Worm (Caenorhabditis elegans) whole organism, L2 larva: ENCODE results near the gene ifas-3.

Experiments used
- dmd-4 ChIP-seq: sonication (generic microtip); optimal IDR thresholded peaks from 2 replicates; lab custom pipeline; 2017; ENCODE audit warnings: missing biosample characterization, missing genetic modification characterization
- egl-27 ChIP-seq: sonication (generic microtip); optimal IDR thresholded peaks from 3 replicates; lab custom pipeline; 2017; ENCODE audit warnings: missing biosample characterization, missing genetic modification reagents, missing genetic modification characterization
- elt-3 ChIP-seq: sonication (generic microtip); optimal IDR thresholded peaks from 2 replicates; lab custom pipeline; 2017; ENCODE audit warnings: missing biosample characterization, missing genetic modification characterization
- fos-1 ChIP-seq: fragments of 150-350 bp; optimal IDR thresholded peaks from 2 replicates; lab custom pipeline; 2014; ENCODE audit warnings: missing biosample characterization, missing genetic modification characterization
- gmeb-1 ChIP-seq: fragments of 150-350 bp; optimal IDR thresholded peaks from 2 replicates; lab custom pipeline; 2014; ENCODE audit warnings: missing biosample characterization, missing genetic modification characterization
- lin-39 ChIP-seq: fragments of 150-350 bp; optimal IDR thresholded peaks from 2 replicates; lab custom pipeline; 2014; ENCODE audit warnings: missing biosample characterization, missing genetic modification reagents, missing genetic modification characterization
- nhr-10 ChIP-seq: sonication (generic microtip); optimal IDR thresholded peaks from 2 replicates; lab custom pipeline; 2017; ENCODE audit warnings: missing biosample characterization, missing genetic modification characterization
- nhr-77 ChIP-seq: fragments of 150-350 bp; optimal IDR thresholded peaks from 2 replicates; lab custom pipeline; 2014; ENCODE audit warnings: missing biosample characterization, missing genetic modification characterization
- unc-62 ChIP-seq: fragments of 150-350 bp; optimal IDR thresholded peaks from 2 replicates; lab custom pipeline; 2014; ENCODE audit warnings: missing biosample characterization, missing genetic modification reagents, missing genetic modification characterization

DNA sequence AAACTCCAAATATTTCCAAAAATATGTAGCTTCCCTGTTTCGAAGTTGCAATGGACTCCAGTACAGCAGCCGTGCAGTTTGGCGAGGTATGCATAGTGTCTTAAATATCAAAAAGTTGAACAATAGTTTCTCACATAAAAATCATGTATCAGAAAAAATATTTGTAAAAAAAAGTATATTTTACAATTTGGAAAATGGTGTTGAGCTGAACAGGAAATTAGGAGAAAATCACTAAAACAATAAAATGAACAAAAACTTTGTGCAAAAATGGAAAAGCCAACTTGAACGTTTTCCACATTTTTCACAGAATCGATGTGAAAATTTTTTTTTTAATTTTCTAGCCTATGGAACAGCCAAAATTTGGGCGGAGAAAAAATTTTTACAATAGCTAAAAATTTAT lies 23.9 kb downstream of the ifas-3 start, which contains the start of gene Y105C5B.8:
- no peak for TF ChIP-seq lin-39 (tag; lab: Kevin White, UChicago)
- TF ChIP-seq gmeb-1 (tag; lab: Kevin White, UChicago): no peak
- no peak for TF ChIP-seq unc-62 (GFP tag; lab: Kevin White, UChicago)
- TF ChIP-seq egl-27: no peak
- no peak for TF ChIP-seq fos-1 (tag; lab: Kevin White, UChicago)
- TF ChIP-seq nhr-77 (tag; lab: Kevin White, UChicago): no peak
- TF ChIP-seq elt-3: no peak
- TF ChIP-seq nhr-10: no peak
- TF ChIP-seq dmd-4 (tag; lab: Kevin White, UChicago): no peak
